In genomic region chr3R:10886462-10887315, dm6 we compare ENCODE assay signal across 6 fruit fly cellular contexts.
A peak's percentile ranks its signal among the peaks of the same experiment; 100 is the strongest.
TF ChIP-seq lines count a peak whose summit lies in the region.

No protein-coding gene starts in this region.

- TF ChIP-seq CTCF in whole organism, embryonic (GFP tag; optimal IDR thresholded peaks at IDR 0.05; lab: Kevin White, UChicago): peak; percentile 34

TF ChIP-seq in whole organism, 6 proteins besides CTCF, POLR2A, EP300 and RAD21:
- TF ChIP-seq Dll (optimal IDR thresholded peaks at IDR 0.05; lab: Kevin White, UChicago) (peak; percentile 87), pan (optimal IDR thresholded peaks at IDR 0.05; lab: Kevin White, UChicago) (no peak), usp (GFP tag; optimal IDR thresholded peaks at IDR 0.05; lab: Kevin White, UChicago) (no peak), EcR (GFP tag; optimal IDR thresholded peaks at IDR 0.05; lab: Kevin White, UChicago) (no peak), CG8478 (optimal IDR thresholded peaks at IDR 0.05; lab: Kevin White, UChicago) (no peak), psq (optimal IDR thresholded peaks at IDR 0.05; lab: Kevin White, UChicago) (no peak)

TF ChIP-seq in whole organism, adult, 20 proteins besides CTCF, POLR2A, EP300 and RAD21 (continues in another document):
- TF ChIP-seq toe (GFP tag; optimal IDR thresholded peaks at IDR 0.05; lab: Kevin White, UChicago) (peak; percentile 92), CG7101 (tag; optimal IDR thresholded peaks at IDR 0.05; lab: Kevin White, UChicago) (peak; percentile 95), ovo (GFP tag; optimal IDR thresholded peaks at IDR 0.05; lab: Kevin White, UChicago) (peak; percentile 79), Hr96 (GFP tag; optimal IDR thresholded peaks at IDR 0.05; lab: Kevin White, UChicago) (peak; percentile 92), CG11617 (GFP tag; optimal IDR thresholded peaks at IDR 0.05; lab: Kevin White, UChicago) (peak; percentile 97), Mnt (GFP tag; optimal IDR thresholded peaks at IDR 0.05; lab: Kevin White, UChicago) (peak; percentile 83), tj (GFP tag; optimal IDR thresholded peaks at IDR 0.05; lab: Kevin White, UChicago) (peak; percentile 78), CG33017 (tag; optimal IDR thresholded peaks at IDR 0.05; lab: Kevin White, UChicago) (peak; percentile 94), Clk (GFP tag; optimal IDR thresholded peaks at IDR 0.05; lab: Kevin White, UChicago) (peak; percentile 88), CG14711 (tag; optimal IDR thresholded peaks at IDR 0.05; lab: Kevin White, UChicago) (peak; percentile 87), cnc (optimal IDR thresholded peaks at IDR 0.05; lab: Kevin White, UChicago) (no peak), CG1620 (GFP tag; optimal IDR thresholded peaks at IDR 0.05; lab: Kevin White, UChicago) (peak; percentile 89), cic (GFP tag; optimal IDR thresholded peaks at IDR 0.05; lab: Kevin White, UChicago) (peak; percentile 87), kay (GFP tag; lab: Kevin White, UChicago; ENCODE audit: borderline replicate concordance) (no peak), CG5204 (GFP tag; optimal IDR thresholded peaks at IDR 0.05; lab: Kevin White, UChicago) (peak; percentile 97), Crg-1 (GFP tag; optimal IDR thresholded peaks at IDR 0.05; lab: Kevin White, UChicago) (peak; percentile 94), bab1 (GFP tag; optimal IDR thresholded peaks at IDR 0.05; lab: Kevin White, UChicago) (peak; percentile 95)

TF ChIP-seq in whole organism, embryonic, 481 proteins besides CTCF, POLR2A, EP300 and RAD21 (continues in another document):
- TF ChIP-seq Hmr (GFP tag; optimal IDR thresholded peaks at IDR 0.05; lab: Kevin White, UChicago) (peak; percentile 96), CG8765 (GFP tag; IDR thresholded peaks at IDR 0.05; lab: Robert Waterston, UW) (peak; percentile 52; the same call in 1 of the 2 replicates), CG5180 (GFP tag; optimal IDR thresholded peaks at IDR 0.05; lab: Kevin White, UChicago) (peak; percentile 70), HLH3B (GFP tag; IDR thresholded peaks at IDR 0.05; lab: Robert Waterston, UW) (peak; percentile 90), cad (GFP tag; optimal IDR thresholded peaks at IDR 0.05; lab: Kevin White, UChicago) (no peak), mld (GFP tag; IDR thresholded peaks at IDR 0.05; lab: Robert Waterston, UW; ENCODE audit: partially characterized antibody) (no peak), CG2129 (GFP tag; IDR thresholded peaks at IDR 0.05; lab: Robert Waterston, UW; ENCODE audit: partially characterized antibody) (no peak), Med (GFP tag; lab: Kevin White, UChicago) (peak; percentile 97), br (optimal IDR thresholded peaks at IDR 0.05; lab: Kevin White, UChicago) (no peak), CG18262 (tag; optimal IDR thresholded peaks at IDR 0.05; lab: Kevin White, UChicago) (peak; percentile 85), CG3407 (GFP tag; optimal IDR thresholded peaks at IDR 0.05; lab: Kevin White, UChicago) (peak; percentile 79), trh (GFP tag; optimal IDR thresholded peaks at IDR 0.05; lab: Kevin White, UChicago) (peak; percentile 48), vvl (GFP tag; IDR thresholded peaks at IDR 0.05; lab: Robert Waterston, UW) (peak; percentile 94), sisA (GFP tag; IDR thresholded peaks at IDR 0.05; lab: Robert Waterston, UW) (peak; percentile 76), Nf-YB (GFP tag; optimal IDR thresholded peaks at IDR 0.05; lab: Kevin White, UChicago) (peak; percentile 85), caup (GFP tag; optimal IDR thresholded peaks at IDR 0.05; lab: Kevin White, UChicago; ENCODE audit: severe bottlenecking) (peak; percentile 90), CG8281 (tag; optimal IDR thresholded peaks at IDR 0.05; lab: Kevin White, UChicago) (peak; percentile 69)

TF ChIP-seq in whole organism, prepupa, 60 proteins besides CTCF, POLR2A, EP300 and RAD21 (continues in another document):
- TF ChIP-seq CG6854 (GFP tag; optimal IDR thresholded peaks at IDR 0.05; lab: Kevin White, UChicago) (peak; percentile 76), CG7368 (GFP tag; optimal IDR thresholded peaks at IDR 0.05; lab: Kevin White, UChicago) (peak; percentile 80), fkh (GFP tag; optimal IDR thresholded peaks at IDR 0.05; lab: Kevin White, UChicago) (peak; percentile 71), vri (GFP tag; optimal IDR thresholded peaks at IDR 0.05; lab: Kevin White, UChicago) (peak; percentile 89), Sox15 (GFP tag; optimal IDR thresholded peaks at IDR 0.05; lab: Kevin White, UChicago) (peak; percentile 84), Sox14 (GFP tag; optimal IDR thresholded peaks at IDR 0.05; lab: Kevin White, UChicago) (peak; percentile 85), Blimp-1 (GFP tag; optimal IDR thresholded peaks at IDR 0.05; lab: Kevin White, UChicago) (peak; percentile 57), Ets21C (GFP tag; optimal IDR thresholded peaks at IDR 0.05; lab: Kevin White, UChicago) (peak; percentile 87), Eip75B (GFP tag; optimal IDR thresholded peaks at IDR 0.05; lab: Kevin White, UChicago) (peak; percentile 94), Hr39 (GFP tag; optimal IDR thresholded peaks at IDR 0.05; lab: Kevin White, UChicago) (peak; percentile 91), ss (GFP tag; optimal IDR thresholded peaks at IDR 0.05; lab: Kevin White, UChicago) (peak; percentile 83 to 86), CG3032 (tag; optimal IDR thresholded peaks at IDR 0.05; lab: Kevin White, UChicago) (peak; percentile 76), spab (GFP tag; optimal IDR thresholded peaks at IDR 0.05; lab: Kevin White, UChicago) (peak; percentile 86), CG11294 (GFP tag; IDR thresholded peaks at IDR 0.05; lab: Robert Waterston, UW) (peak; percentile 83), topi (GFP tag; optimal IDR thresholded peaks at IDR 0.05; lab: Kevin White, UChicago) (peak; percentile 93), CG6276 (GFP tag; optimal IDR thresholded peaks at IDR 0.05; lab: Kevin White, UChicago) (peak; percentile 90), cyc (GFP tag; optimal IDR thresholded peaks at IDR 0.05; lab: Kevin White, UChicago) (peak; percentile 91), achi (GFP tag; optimal IDR thresholded peaks at IDR 0.05; lab: Kevin White, UChicago) (peak; percentile 90)

TF ChIP-seq in whole organism, pupa, 21 proteins besides CTCF, POLR2A, EP300 and RAD21 (continues in another document):
- TF ChIP-seq EcR (GFP tag; optimal IDR thresholded peaks at IDR 0.05; lab: Kevin White, UChicago): peak; percentile 24
- TF ChIP-seq CG9948 (tag; optimal IDR thresholded peaks at IDR 0.05; lab: Kevin White, UChicago): peak; percentile 83
- TF ChIP-seq CG14655 (GFP tag; optimal IDR thresholded peaks at IDR 0.05; lab: Kevin White, UChicago): peak; percentile 90
- TF ChIP-seq CG8301 (tag; optimal IDR thresholded peaks at IDR 0.05; lab: Kevin White, UChicago): peak; percentile 89
- peak; percentile 64 for TF ChIP-seq CG13204 (GFP tag; optimal IDR thresholded peaks at IDR 0.05; lab: Kevin White, UChicago)
- peak; percentile 66 for TF ChIP-seq D1 (tag; optimal IDR thresholded peaks at IDR 0.05; lab: Kevin White, UChicago)
- TF ChIP-seq Snoo (tag; optimal IDR thresholded peaks at IDR 0.05; lab: Kevin White, UChicago): peak; percentile 87
- peak; percentile 69; the same call in 1 of the 2 replicates for TF ChIP-seq CG10348 (GFP tag; IDR thresholded peaks at IDR 0.05; lab: Robert Waterston, UW)
- TF ChIP-seq CG34367 (tag; optimal IDR thresholded peaks at IDR 0.05; lab: Kevin White, UChicago): peak; percentile 80
- TF ChIP-seq Pif1A (GFP tag; optimal IDR thresholded peaks at IDR 0.05; lab: Kevin White, UChicago): peak; percentile 91
- TF ChIP-seq CG32121 (GFP tag; IDR thresholded peaks at IDR 0.05; lab: Robert Waterston, UW): peak; percentile 93
- TF ChIP-seq CG8159 (tag; optimal IDR thresholded peaks at IDR 0.05; lab: Kevin White, UChicago): peak; percentile 89
- peak; percentile 86 for TF ChIP-seq Ets98B (GFP tag; IDR thresholded peaks at IDR 0.05; lab: Robert Waterston, UW)
- peak; percentile 41 for TF ChIP-seq gl (tag; optimal IDR thresholded peaks at IDR 0.05; lab: Kevin White, UChicago)
- TF ChIP-seq CG4496 (GFP tag; IDR thresholded peaks at IDR 0.05; lab: Robert Waterston, UW): peak; percentile 93
- TF ChIP-seq fd96Ca (GFP tag; IDR thresholded peaks at IDR 0.05; lab: Robert Waterston, UW): peak; percentile 78
- TF ChIP-seq CG15710 (tag; optimal IDR thresholded peaks at IDR 0.05; lab: Kevin White, UChicago): peak; percentile 89
- TF ChIP-seq CG12605 (GFP tag; IDR thresholded peaks at IDR 0.05; lab: Robert Waterston, UW): peak; percentile 81
- peak; percentile 86 for TF ChIP-seq Pif1B (GFP tag; optimal IDR thresholded peaks at IDR 0.05; lab: Kevin White, UChicago)
- TF ChIP-seq CG17806 (tag; optimal IDR thresholded peaks at IDR 0.05; lab: Kevin White, UChicago): peak; percentile 86

TF ChIP-seq in whole organism, wandering third instar larva, 38 proteins besides CTCF, POLR2A, EP300 and RAD21 (continues in another document):
- TF ChIP-seq CrebA (GFP tag; optimal IDR thresholded peaks at IDR 0.05; lab: Kevin White, UChicago; ENCODE audit: borderline replicate concordance) (no peak), tai (GFP tag; optimal IDR thresholded peaks at IDR 0.05; lab: Kevin White, UChicago) (no peak), woc (GFP tag; optimal IDR thresholded peaks at IDR 0.05; lab: Kevin White, UChicago) (peak; percentile 97), dmrt93B (GFP tag; optimal IDR thresholded peaks at IDR 0.05; lab: Kevin White, UChicago) (peak; percentile 79), br (GFP tag; optimal IDR thresholded peaks at IDR 0.05; lab: Kevin White, UChicago) (peak; percentile 93), fru (GFP tag; optimal IDR thresholded peaks at IDR 0.05; lab: Kevin White, UChicago) (peak; percentile 96), usp (GFP tag; optimal IDR thresholded peaks at IDR 0.05; lab: Kevin White, UChicago) (no peak), N (GFP tag; optimal IDR thresholded peaks at IDR 0.05; lab: Kevin White, UChicago) (no peak), CG9705 (GFP tag; optimal IDR thresholded peaks at IDR 0.05; lab: Kevin White, UChicago) (peak; percentile 71), sv (GFP tag; optimal IDR thresholded peaks at IDR 0.05; lab: Kevin White, UChicago) (peak; percentile 83), Sp1 (GFP tag; optimal IDR thresholded peaks at IDR 0.05; lab: Kevin White, UChicago) (peak; percentile 94), Dif (GFP tag; optimal IDR thresholded peaks at IDR 0.05; lab: Kevin White, UChicago; ENCODE audit: partially characterized antibody) (peak; percentile 69), sage (GFP tag; optimal IDR thresholded peaks at IDR 0.05; lab: Kevin White, UChicago) (peak; percentile 78), OdsH (GFP tag; optimal IDR thresholded peaks at IDR 0.05; lab: Kevin White, UChicago) (peak; percentile 96), CG32264 (GFP tag; optimal IDR thresholded peaks at IDR 0.05; lab: Kevin White, UChicago) (peak; percentile 71), Mio (GFP tag; optimal IDR thresholded peaks at IDR 0.05; lab: Kevin White, UChicago) (peak; percentile 49), Vsx2 (GFP tag; optimal IDR thresholded peaks at IDR 0.05; lab: Kevin White, UChicago; ENCODE audit: partially characterized antibody) (peak; percentile 51), jim (GFP tag; optimal IDR thresholded peaks at IDR 0.05; lab: Kevin White, UChicago) (no peak), GATAd (GFP tag; optimal IDR thresholded peaks at IDR 0.05; lab: Kevin White, UChicago) (no peak), Dfd (GFP tag; optimal IDR thresholded peaks at IDR 0.05; lab: Kevin White, UChicago) (no peak), lola (GFP tag; optimal IDR thresholded peaks at IDR 0.05; lab: Kevin White, UChicago) (no peak)
